Worm (Caenorhabditis elegans) whole organism, L3 larva: ENCODE measurements around the gene Y67D2.2.

ENCODE experiments used
- R02D3.7 ChIP-seq: fragments of 150-350 bp; optimal IDR thresholded peaks from 2 replicates; lab custom pipeline; 2014; ENCODE audit warnings: missing biosample characterization, missing genetic modification characterization
- ZK546.5 ChIP-seq: sonication (generic microtip); optimal IDR thresholded peaks from 2 replicates; lab custom pipeline; 2017; ENCODE audit warnings: missing biosample characterization, missing genetic modification characterization
- ama-1 ChIP-seq: fragments of 150-350 bp; optimal IDR thresholded peaks from 2 replicates; lab custom pipeline; 2018
- ceh-28 ChIP-seq: fragments of 150-350 bp; optimal IDR thresholded peaks from 2 replicates; lab custom pipeline; 2014; ENCODE audit warnings: missing biosample characterization, missing genetic modification reagents, missing genetic modification characterization
- ceh-82 ChIP-seq: fragments of 150-350 bp; optimal IDR thresholded peaks from 2 replicates; lab custom pipeline; 2014; ENCODE audit warnings: missing biosample characterization, missing genetic modification characterization
- ceh-9 ChIP-seq: sonication (generic microtip); optimal IDR thresholded peaks from 2 replicates; lab custom pipeline; 2018; ENCODE audit warnings: missing biosample characterization, missing genetic modification characterization
- daf-12 ChIP-seq: fragments of 150-350 bp; optimal IDR thresholded peaks from 2 replicates; lab custom pipeline; 2014; ENCODE audit warnings: missing biosample characterization, missing genetic modification reagents, missing genetic modification characterization
- egl-5 ChIP-seq: fragments of 150-350 bp; optimal IDR thresholded peaks from 2 replicates; lab custom pipeline; 2017; ENCODE audit warnings: missing biosample characterization, missing genetic modification reagents, missing genetic modification characterization, inconsistent platforms
- elt-1 ChIP-seq: fragments of 150-350 bp; optimal IDR thresholded peaks from 2 replicates; lab custom pipeline; 2014; ENCODE audit warnings: missing biosample characterization, missing genetic modification characterization
- elt-2 ChIP-seq: sonication (generic microtip); optimal IDR thresholded peaks from 2 replicates; lab custom pipeline; 2016; ENCODE audit warnings: missing genetic modification reagents, mild to moderate bottlenecking, missing genetic modification characterization, missing compliant biosample characterization
- elt-3 ChIP-seq, 3 experiments: fragments of 150-350 bp in 1 of 3; sonication (generic microtip) in 2 of 3; optimal IDR thresholded peaks; 2 replicates in 2 of 3; 4 replicates in 1 of 3; lab custom pipeline; 2014 to 2017; ENCODE audit warnings: missing biosample characterization in 3 of 3, missing genetic modification characterization in 3 of 3
- eor-1 ChIP-seq, 2 experiments: fragments of 150-350 bp; optimal IDR thresholded peaks; 2 replicates each; lab custom pipeline; 2014 to 2018; ENCODE audit warnings: missing biosample characterization in 2 of 2, missing genetic modification characterization in 2 of 2
- fkh-10 ChIP-seq: sonication (generic microtip); optimal IDR thresholded peaks from 2 replicates; lab custom pipeline; 2017; ENCODE audit warnings: missing biosample characterization, missing genetic modification reagents, missing genetic modification characterization
- fos-1 ChIP-seq: fragments of 150-350 bp; optimal IDR thresholded peaks from 2 replicates; lab custom pipeline; 2014; ENCODE audit warnings: missing biosample characterization, missing genetic modification characterization
- hmg-11 ChIP-seq: sonication (generic microtip); optimal IDR thresholded peaks from 2 replicates; lab custom pipeline; 2016; ENCODE audit warnings: missing genetic modification characterization, missing compliant biosample characterization
- jun-1 ChIP-seq: fragments of 150-350 bp; optimal IDR thresholded peaks from 2 replicates; lab custom pipeline; 2014; ENCODE audit warnings: missing biosample characterization, missing genetic modification reagents, missing genetic modification characterization
- lin-39 ChIP-seq: fragments of 150-350 bp; optimal IDR thresholded peaks from 2 replicates; lab custom pipeline; 2018; ENCODE audit warnings: missing biosample characterization, missing genetic modification reagents, missing genetic modification characterization
- lsy-12 ChIP-seq: sonication (generic microtip); optimal IDR thresholded peaks from 2 replicates; lab custom pipeline; 2016; ENCODE audit warnings: mild to moderate bottlenecking, missing genetic modification characterization, missing compliant biosample characterization
- mdl-1 ChIP-seq: fragments of 150-350 bp; optimal IDR thresholded peaks from 2 replicates; lab custom pipeline; 2014; ENCODE audit warnings: missing biosample characterization, missing genetic modification characterization
- mml-1 ChIP-seq: fragments of 150-350 bp; sonication (generic microtip); optimal IDR thresholded peaks from 3 replicates; lab custom pipeline; 2014; ENCODE audit warnings: missing biosample characterization, missing genetic modification characterization
- nfya-1 ChIP-seq: sonication (generic microtip); optimal IDR thresholded peaks from 2 replicates; lab custom pipeline; 2017; ENCODE audit warnings: missing genetic modification characterization, mild to moderate bottlenecking, missing compliant biosample characterization, antibody characterized with exemption, moderate library complexity; ENCODE audit not compliant: insufficient read depth
- nhr-12 ChIP-seq: fragments of 150-350 bp; optimal IDR thresholded peaks from 2 replicates; lab custom pipeline; 2014; ENCODE audit warnings: missing biosample characterization, missing genetic modification characterization
- nhr-237 ChIP-seq: fragments of 150-350 bp; optimal IDR thresholded peaks from 2 replicates; lab custom pipeline; 2014; ENCODE audit warnings: missing biosample characterization, missing genetic modification characterization
- nhr-28 ChIP-seq: fragments of 150-350 bp; optimal IDR thresholded peaks from 2 replicates; lab custom pipeline; 2014; ENCODE audit warnings: missing biosample characterization, missing genetic modification characterization
- nhr-43 ChIP-seq: sonication (generic microtip); optimal IDR thresholded peaks from 2 replicates; lab custom pipeline; 2016; ENCODE audit warnings: mild to moderate bottlenecking, missing genetic modification characterization, missing compliant biosample characterization; ENCODE audit not compliant: poor library complexity, severe bottlenecking
- nhr-67 ChIP-seq: fragments of 150-350 bp; optimal IDR thresholded peaks from 2 replicates; lab custom pipeline; 2014; ENCODE audit warnings: missing biosample characterization, missing genetic modification characterization
- nhr-76 ChIP-seq: fragments of 150-350 bp; sonication (generic microtip); optimal IDR thresholded peaks from 5 replicates; lab custom pipeline; 2014; ENCODE audit warnings: missing biosample characterization, missing genetic modification characterization
- nhr-77 ChIP-seq: fragments of 150-350 bp; optimal IDR thresholded peaks from 2 replicates; lab custom pipeline; 2014; ENCODE audit warnings: missing biosample characterization, missing genetic modification characterization
- pqm-1 ChIP-seq: fragments of 150-350 bp; optimal IDR thresholded peaks from 2 replicates; lab custom pipeline; 2017; ENCODE audit warnings: missing biosample characterization, missing genetic modification characterization, inconsistent platforms
- sea-2 ChIP-seq: fragments of 150-350 bp; sonication (generic microtip); optimal IDR thresholded peaks from 4 replicates; lab custom pipeline; 2014; ENCODE audit warnings: missing biosample characterization, missing genetic modification reagents, missing genetic modification characterization
- skn-1 ChIP-seq: fragments of 150-350 bp; optimal IDR thresholded peaks from 2 replicates; lab custom pipeline; 2014; ENCODE audit warnings: missing biosample characterization, missing genetic modification characterization
- snpc-4 ChIP-seq: fragments of 150-350 bp; optimal IDR thresholded peaks from 2 replicates; lab custom pipeline; 2014; ENCODE audit warnings: missing biosample characterization, missing genetic modification characterization
- tbx-2 ChIP-seq: sonication (generic microtip); optimal IDR thresholded peaks from 2 replicates; lab custom pipeline; 2016; ENCODE audit warnings: mild to moderate bottlenecking, missing genetic modification characterization, missing compliant biosample characterization
- unc-39 ChIP-seq: sonication (generic microtip); optimal IDR thresholded peaks from 4 replicates; lab custom pipeline; 2017; ENCODE audit warnings: missing biosample characterization, missing genetic modification characterization
- unc-62 ChIP-seq: fragments of 150-350 bp; sonication (generic microtip); optimal IDR thresholded peaks from 4 replicates; lab custom pipeline; 2014; ENCODE audit warnings: missing biosample characterization, missing genetic modification reagents, missing genetic modification characterization
- zag-1 ChIP-seq: fragments of 150-350 bp; optimal IDR thresholded peaks from 2 replicates; lab custom pipeline; 2014; ENCODE audit warnings: missing biosample characterization, missing genetic modification characterization
- ztf-11 ChIP-seq: fragments of 150-350 bp; optimal IDR thresholded peaks from 2 replicates; lab custom pipeline; 2014; ENCODE audit warnings: missing biosample characterization, missing genetic modification characterization

Gene Y67D2.2

DNA sequence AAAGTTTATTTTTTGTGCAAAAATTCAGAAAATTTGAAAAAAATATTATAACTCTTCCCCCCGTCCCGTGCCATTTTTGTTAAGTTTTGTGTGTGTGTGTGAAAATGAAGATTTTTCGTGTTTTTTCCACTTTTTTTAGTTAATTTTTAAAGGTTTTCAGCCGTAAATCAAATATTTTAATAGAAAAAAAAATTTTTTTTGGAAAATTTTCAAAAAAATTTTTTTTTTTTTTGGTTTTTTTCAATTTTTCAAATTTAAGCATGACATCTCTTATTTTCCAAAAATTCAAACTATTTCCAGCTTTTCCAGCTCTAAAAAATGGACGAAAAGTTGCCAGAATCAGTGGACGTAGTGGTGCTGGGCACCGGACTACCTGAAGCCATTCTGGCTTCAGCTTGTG lies 11.4 kb downstream of the Y67D2.2 start, which contains the start of gene rep-1:
TSS of gene rep-1 (plus strand) at position 301 of the 400 bp plus-strand sequence.
- TF ChIP-seq mml-1 (tag; lab: Kevin White, UChicago) (no peak), eor-1 (tag; optimal IDR thresholded peaks at IDR 0.05; lab: Kevin White, UChicago) (no peak), ceh-9 (no peak), elt-1 (tag; lab: Kevin White, UChicago) (no peak), nhr-28 (no peak), fkh-10 (GFP tag; lab: Kevin White, UChicago) (no peak), egl-5 (tag; lab: Kevin White, UChicago) (no peak)
- TF ChIP-seq, all 47 proteins: peak for 0

DNA sequence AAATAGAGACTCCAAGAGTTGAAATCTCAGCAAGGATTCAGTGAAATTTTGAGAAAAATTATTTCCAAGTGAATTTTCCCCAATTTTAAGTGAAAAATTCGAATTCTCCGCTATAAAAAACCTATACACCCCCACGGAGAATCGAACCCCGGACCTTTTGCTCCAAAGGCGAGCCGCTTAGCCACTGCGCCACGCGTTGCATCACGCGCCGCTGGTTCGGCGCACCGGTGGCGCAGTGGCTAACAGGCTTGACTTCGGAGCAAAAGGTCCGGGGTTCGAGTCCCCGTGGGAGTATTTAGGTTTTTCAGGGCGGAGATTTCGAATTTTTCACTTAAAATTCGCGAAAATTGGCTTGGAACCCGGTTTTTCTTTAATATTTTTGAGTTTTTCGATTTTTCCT lies 17.1 kb downstream of the Y67D2.2 start:
- no peak for TF ChIP-seq snpc-4 (tag; lab: Kevin White, UChicago)
- TF ChIP-seq eor-1 (tag; optimal IDR thresholded peaks at IDR 0.05; lab: Kevin White, UChicago): no peak
- no peak for TF ChIP-seq skn-1 (tag; lab: Kevin White, UChicago)
- no peak for TF ChIP-seq mdl-1 (tag; lab: Kevin White, UChicago)
- TF ChIP-seq nhr-12 (tag; lab: Kevin White, UChicago): no peak
- no peak for TF ChIP-seq elt-1 (tag; lab: Kevin White, UChicago)
- TF ChIP-seq nhr-43: no peak
- no peak for TF ChIP-seq fos-1 (tag; lab: Kevin White, UChicago)
- no peak for TF ChIP-seq jun-1 (tag; lab: Kevin White, UChicago)
- TF ChIP-seq ama-1 (lab: Kevin White, UChicago): no peak
- TF ChIP-seq hmg-11 (tag; lab: Kevin White, UChicago): no peak
- no peak for TF ChIP-seq nhr-28
- TF ChIP-seq unc-39 (tag; lab: Kevin White, UChicago): no peak
- no peak for TF ChIP-seq elt-2
- no peak for TF ChIP-seq nhr-77
- no peak for TF ChIP-seq zag-1

DNA sequence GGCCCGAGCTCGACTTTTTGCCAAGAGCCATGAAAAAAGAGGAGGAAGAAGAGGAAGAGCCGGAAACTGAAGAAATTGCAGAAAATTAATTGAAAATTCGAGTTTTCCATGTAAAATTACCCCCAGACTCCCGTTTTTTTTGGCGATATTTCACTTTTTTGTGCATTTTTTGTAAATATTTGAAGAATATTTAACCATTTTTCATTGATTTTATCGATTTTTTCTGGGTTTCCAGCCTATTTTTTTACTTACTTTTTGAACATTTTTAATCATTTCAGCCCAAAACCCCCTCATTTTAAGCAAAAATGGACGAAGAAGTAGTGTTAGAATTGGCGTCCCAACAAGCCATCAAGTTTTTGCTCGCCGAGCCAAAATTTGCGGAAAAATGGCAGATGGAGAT lies 17.9 kb downstream of the Y67D2.2 start, which contains the start of gene Y22D7AL.7:
TSS of gene Y22D7AL.7 (plus strand) at position 301 of the 400 bp plus-strand sequence.
- no peak for TF ChIP-seq ztf-11 (tag; lab: Kevin White, UChicago)
- TF ChIP-seq jun-1 (tag; lab: Kevin White, UChicago): no peak
- TF ChIP-seq nhr-76 (tag; lab: Kevin White, UChicago): no peak
- no peak for TF ChIP-seq elt-1 (tag; lab: Kevin White, UChicago)
- no peak for TF ChIP-seq unc-62 (GFP tag; lab: Kevin White, UChicago)
- no peak for TF ChIP-seq nhr-237 (tag; lab: Kevin White, UChicago)
- TF ChIP-seq ceh-9: no peak
- no peak for TF ChIP-seq nhr-77
- TF ChIP-seq fkh-10 (GFP tag; lab: Kevin White, UChicago): no peak
- no peak for TF ChIP-seq egl-5 (tag; lab: Kevin White, UChicago)
- no peak for TF ChIP-seq eor-1 (tag; optimal IDR thresholded peaks at IDR 0.05; lab: Kevin White, UChicago)
- TF ChIP-seq tbx-2: no peak
- TF ChIP-seq ceh-28 (tag; lab: Kevin White, UChicago): no peak
- no peak for TF ChIP-seq nhr-67 (tag; lab: Kevin White, UChicago)
- TF ChIP-seq sea-2 (GFP tag; lab: Kevin White, UChicago): no peak
- TF ChIP-seq elt-3 (tag; optimal IDR thresholded peaks at IDR 0.05; lab: Kevin White, UChicago): no peak

DNA sequence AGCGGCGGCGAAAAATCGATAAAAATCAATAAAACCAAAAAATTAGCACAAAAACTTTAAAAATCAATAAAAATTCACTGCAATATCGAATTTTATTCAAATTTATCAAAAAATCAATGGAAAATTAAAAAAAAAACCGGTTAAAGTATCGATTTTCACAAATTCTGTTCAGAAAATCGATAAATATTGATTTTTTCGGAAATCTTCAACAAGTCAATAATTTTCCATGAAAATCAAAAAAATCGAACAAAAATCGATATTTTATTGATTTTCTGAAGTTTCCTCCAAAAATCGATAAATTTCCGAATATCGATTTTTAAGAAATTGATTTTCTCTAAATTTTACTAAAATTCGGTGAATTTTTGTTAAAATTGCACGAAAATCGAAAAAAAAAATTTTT lies 20.0 kb downstream of the Y67D2.2 start:
- TF ChIP-seq nhr-28 (no peak), ceh-28 (tag; lab: Kevin White, UChicago) (peak; percentile 97)

DNA sequence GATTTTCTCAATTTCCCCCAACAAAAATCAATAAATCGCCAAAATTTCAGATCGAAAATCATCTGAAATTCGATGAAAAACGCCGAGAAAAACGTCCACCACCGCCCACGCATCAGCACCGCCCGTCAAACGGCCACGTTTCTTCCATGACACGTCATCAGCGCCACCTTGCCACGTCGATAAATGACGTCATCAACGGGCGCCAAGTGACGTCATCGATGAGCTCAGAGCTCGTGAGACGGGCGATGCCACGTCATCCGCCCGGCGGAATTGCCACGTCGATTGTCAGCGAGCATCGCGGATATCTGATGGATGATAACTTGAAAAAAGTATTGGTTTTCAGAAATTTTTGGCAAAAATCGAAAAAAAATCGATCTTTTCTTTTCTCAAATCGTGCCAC lies 20.4 kb downstream of the Y67D2.2 start:
- no peak for TF ChIP-seq nhr-28
- no peak for TF ChIP-seq tbx-2
- TF ChIP-seq pqm-1 (tag; lab: Kevin White, UChicago): no peak
- no peak for TF ChIP-seq egl-5 (tag; lab: Kevin White, UChicago)
- no peak for TF ChIP-seq mml-1 (tag; lab: Kevin White, UChicago)
- no peak for TF ChIP-seq ztf-11 (tag; lab: Kevin White, UChicago)
- TF ChIP-seq nhr-12 (tag; lab: Kevin White, UChicago): no peak
- TF ChIP-seq skn-1 (tag; lab: Kevin White, UChicago): no peak
- TF ChIP-seq daf-12 (tag; lab: Kevin White, UChicago): no peak
- TF ChIP-seq ceh-9: no peak
- no peak for TF ChIP-seq R02D3.7 (tag; lab: Kevin White, UChicago)
- no peak for TF ChIP-seq lin-39 (tag; lab: Kevin White, UChicago)
- TF ChIP-seq ZK546.5 (tag; lab: Kevin White, UChicago): no peak
- no peak for TF ChIP-seq ceh-82 (tag; lab: Kevin White, UChicago)
- TF ChIP-seq snpc-4 (tag; lab: Kevin White, UChicago): no peak
- TF ChIP-seq nfya-1 (tag; lab: Kevin White, UChicago): no peak
- no peak for TF ChIP-seq lsy-12 (tag; lab: Kevin White, UChicago)
